Worm (Caenorhabditis elegans): ENCODE measurements around the gene nhr-40.

Gene nhr-40

ce11 chrX:2553433-2553860 lies 40.4 kb upstream of the nhr-40 start (continued):
- no peak for TF ChIP-seq nhr-11 (tag; optimal IDR thresholded peaks at IDR 0.05)
- TF ChIP-seq daf-12 (tag; optimal IDR thresholded peaks at IDR 0.05): no peak
- TF ChIP-seq tra-1 (GFP tag; IDR thresholded peaks at IDR 0.05): peak; percentile 80
- peak; percentile 60 for TF ChIP-seq dmd-6 (GFP tag; IDR thresholded peaks at IDR 0.05)
- no peak for TF ChIP-seq R02D3.7 (tag; optimal IDR thresholded peaks at IDR 0.05)
- TF ChIP-seq pha-4 (GFP tag; IDR thresholded peaks at IDR 0.05): peak; percentile 83
- no peak for TF ChIP-seq pha-4 (tag; optimal IDR thresholded peaks at IDR 0.05)
- TF ChIP-seq snpc-4 (tag; optimal IDR thresholded peaks at IDR 0.05): no peak
- no peak for TF ChIP-seq ceh-28 (tag; optimal IDR thresholded peaks at IDR 0.05)
- no peak for TF ChIP-seq zag-1 (tag; optimal IDR thresholded peaks at IDR 0.05)
- TF ChIP-seq jun-1 (tag; optimal IDR thresholded peaks at IDR 0.05): no peak
- peak; percentile 88 for TF ChIP-seq madf-9 (GFP tag; conservative IDR thresholded peaks at IDR 0.05)
- TF ChIP-seq lin-29 (GFP tag; IDR thresholded peaks at IDR 0.05): peak; percentile 48; the same call in 1 of the 2 replicates
- TF ChIP-seq unc-130 (GFP tag; optimal IDR thresholded peaks at IDR 0.05): peak; percentile 25
- TF ChIP-seq snpc-1.2 (GFP tag; IDR thresholded peaks at IDR 0.05): peak; percentile 83
- TF ChIP-seq unc-62 (GFP tag; optimal IDR thresholded peaks at IDR 0.05 in 1 of 2): peak in 1 of 2 experiments; percentile 95
- TF ChIP-seq unc-62 (tag; optimal IDR thresholded peaks at IDR 0.05): no peak
- peak; percentile 77 for TF ChIP-seq ctbp-1 (GFP tag; IDR thresholded peaks at IDR 0.05)
- peak; percentile 81; the same call in 1 of the 2 replicates for TF ChIP-seq lin-1 (GFP tag; IDR thresholded peaks at IDR 0.05)
- TF ChIP-seq nhr-77 (tag; optimal IDR thresholded peaks at IDR 0.05): peak; percentile 16
- TF ChIP-seq lim-7 (GFP tag; IDR thresholded peaks at IDR 0.05): peak; percentile 92
- TF ChIP-seq unc-39 (tag; optimal IDR thresholded peaks at IDR 0.05): no peak
- no peak for TF ChIP-seq cey-2 (tag; optimal IDR thresholded peaks at IDR 0.05; ENCODE audit: borderline replicate concordance, insufficient read depth)
- TF ChIP-seq dpl-1 (GFP tag; optimal IDR thresholded peaks at IDR 0.05): peak; percentile 17
- peak; percentile 53 for TF ChIP-seq lin-13 (GFP tag; optimal IDR thresholded peaks at IDR 0.05)

ce11 chrX:2559399-2559798 lies 34.4 kb upstream of the nhr-40 start:
- TF ChIP-seq vab-7 (GFP tag; IDR thresholded peaks at IDR 0.05) (no peak; the same call in 1 of the 2 replicates), F49E8.2 (tag; optimal IDR thresholded peaks at IDR 0.05; ENCODE audit: borderline replicate concordance) (no peak), dpl-1 (GFP tag; optimal IDR thresholded peaks at IDR 0.05) (peak; percentile 57), rbr-2 (tag; optimal IDR thresholded peaks at IDR 0.05) (peak; percentile 59), nhr-77 (tag; optimal IDR thresholded peaks at IDR 0.05) (peak; percentile 41), hmg-1.1 (GFP tag; IDR thresholded peaks at IDR 0.05) (peak; percentile 35; the same call in 1 of the 2 replicates), lsy-2 (tag; optimal IDR thresholded peaks at IDR 0.05) (peak in 1 of 2 experiments; percentile 75), nhr-6 (tag; optimal IDR thresholded peaks at IDR 0.05) (no peak), daf-16 (GFP tag; optimal IDR thresholded peaks at IDR 0.05) (no peak), daf-16 (tag; optimal IDR thresholded peaks at IDR 0.05) (peak; percentile 20), hlh-11 (tag; optimal IDR thresholded peaks at IDR 0.05) (peak; percentile 50), pha-4 (GFP tag; IDR thresholded peaks at IDR 0.05) (0 out of 2 replicates have a peak, but pooled peaks have one; percentile 24), pha-4 (tag; optimal IDR thresholded peaks at IDR 0.05) (no peak), mxl-2 (GFP tag; conservative IDR thresholded peaks at IDR 0.05) (no peak), hlh-30 (tag; optimal IDR thresholded peaks at IDR 0.05; ENCODE audit: insufficient read depth) (peak; percentile 42), mep-1 (tag; optimal IDR thresholded peaks at IDR 0.05) (peak; percentile 80), nhr-102 (tag; optimal IDR thresholded peaks at IDR 0.05) (peak; percentile 1), mes-2 (tag; optimal IDR thresholded peaks at IDR 0.05; ENCODE audit: poor library complexity, severe bottlenecking) (peak; percentile 76), nhr-25 (tag; optimal IDR thresholded peaks at IDR 0.05; ENCODE audit: borderline replicate concordance, insufficient read depth) (peak; percentile 6), nhr-11 (tag; optimal IDR thresholded peaks at IDR 0.05) (no peak), unc-62 (GFP tag; optimal IDR thresholded peaks at IDR 0.05 in 1 of 2) (peak in 1 of 2 experiments; percentile 33), unc-62 (tag; optimal IDR thresholded peaks at IDR 0.05) (no peak), dve-1 (tag; optimal IDR thresholded peaks at IDR 0.05; ENCODE audit: insufficient read depth) (peak; percentile 36), Y105C5A.15 (GFP tag; IDR thresholded peaks at IDR 0.05) (no peak), aha-1 (tag) (peak; percentile 33)
